Worm (Caenorhabditis elegans) whole organism, mixed stage, embryonic: ENCODE results near the gene T05A8.6.

Experiments
- M03D4.4 ChIP-seq: sonication (generic microtip); optimal IDR thresholded peaks from 2 replicates; lab custom pipeline; 2017; ENCODE audit warnings: mild to moderate bottlenecking, missing genetic modification characterization, missing compliant biosample characterization
- bed-3 ChIP-seq: fragments of 200-800 bp; sonication (Bioruptor generic); optimal IDR thresholded peaks from 3 replicates; lab custom pipeline; 2018; ENCODE audit warnings: mild to moderate bottlenecking, missing genetic modification characterization, moderate library complexity, missing compliant biosample characterization
- blmp-1 ChIP-seq: fragments of 150-350 bp; optimal IDR thresholded peaks from 2 replicates; lab custom pipeline; 2014; ENCODE audit warnings: missing biosample characterization, missing genetic modification characterization
- ceh-39 ChIP-seq: fragments of 150-350 bp; optimal IDR thresholded peaks from 2 replicates; lab custom pipeline; 2014; ENCODE audit warnings: missing biosample characterization, missing genetic modification characterization
- ceh-43 ChIP-seq: fragments of 200-800 bp; sonication (Bioruptor generic); optimal IDR thresholded peaks from 2 replicates; lab custom pipeline; 2018; ENCODE audit warnings: mild to moderate bottlenecking, missing genetic modification characterization, moderate library complexity, missing compliant biosample characterization
- ceh-83 ChIP-seq: fragments of 200-800 bp; sonication (Bioruptor generic); optimal IDR thresholded peaks from 2 replicates; lab custom pipeline; 2018; ENCODE audit warnings: mild to moderate bottlenecking, missing genetic modification characterization, missing compliant biosample characterization
- ces-1 ChIP-seq: fragments of 150-350 bp; optimal IDR thresholded peaks from 2 replicates; lab custom pipeline; 2014; ENCODE audit warnings: missing biosample characterization, missing genetic modification reagents, missing genetic modification characterization
- cnd-1 ChIP-seq: fragments of 200-800 bp; sonication (Bioruptor generic); optimal IDR thresholded peaks from 2 replicates; lab custom pipeline; 2018; ENCODE audit warnings: mild to moderate bottlenecking, missing genetic modification characterization, missing compliant biosample characterization
- drap-1 ChIP-seq: fragments of 200-800 bp; sonication (Bioruptor generic); optimal IDR thresholded peaks from 3 replicates; lab custom pipeline; 2018; ENCODE audit warnings: mild to moderate bottlenecking, missing genetic modification characterization, missing compliant biosample characterization
- elt-1 ChIP-seq: sonication (generic microtip); optimal IDR thresholded peaks from 2 replicates; lab custom pipeline; 2017; ENCODE audit warnings: missing genetic modification characterization, mild to moderate bottlenecking, missing compliant biosample characterization, antibody characterized with exemption, moderate library complexity, borderline replicate concordance; ENCODE audit not compliant: insufficient read depth
- elt-3 ChIP-seq: fragments of 150-350 bp; optimal IDR thresholded peaks from 2 replicates; lab custom pipeline; 2014; ENCODE audit warnings: missing biosample characterization, missing genetic modification characterization
- flh-1 ChIP-seq: fragments of 200-800 bp; sonication (Bioruptor generic); optimal IDR thresholded peaks from 2 replicates; lab custom pipeline; 2018; ENCODE audit warnings: mild to moderate bottlenecking, missing genetic modification characterization, moderate library complexity, missing compliant biosample characterization
- ham-2 ChIP-seq: fragments of 200-800 bp; sonication (Bioruptor generic); optimal IDR thresholded peaks from 2 replicates; lab custom pipeline; 2018; ENCODE audit warnings: mild to moderate bottlenecking, missing genetic modification characterization, missing compliant biosample characterization
- lin-13 ChIP-seq: fragments of 150-350 bp; optimal IDR thresholded peaks from 2 replicates; lab custom pipeline; 2014; ENCODE audit warnings: missing biosample characterization, missing genetic modification characterization
- lin-32 ChIP-seq: fragments of 200-800 bp; sonication (Bioruptor generic); optimal IDR thresholded peaks from 2 replicates; lab custom pipeline; 2018; ENCODE audit warnings: mild to moderate bottlenecking, missing genetic modification characterization, missing compliant biosample characterization
- lsy-2 ChIP-seq: fragments of 150-350 bp; optimal IDR thresholded peaks from 2 replicates; lab custom pipeline; 2014; ENCODE audit warnings: missing biosample characterization, missing genetic modification characterization
- mab-5 ChIP-seq: fragments of 150-350 bp; optimal IDR thresholded peaks from 2 replicates; lab custom pipeline; 2014; ENCODE audit warnings: missing biosample characterization, missing genetic modification characterization
- mep-1 ChIP-seq: fragments of 150-350 bp; optimal IDR thresholded peaks from 2 replicates; lab custom pipeline; 2017; ENCODE audit warnings: missing biosample characterization, missing genetic modification reagents, missing genetic modification characterization, inconsistent platforms
- mls-2 ChIP-seq: sonication (generic microtip); optimal IDR thresholded peaks from 2 replicates; lab custom pipeline; 2016; ENCODE audit warnings: mild to moderate bottlenecking, missing genetic modification characterization, moderate library complexity, missing compliant biosample characterization
- nhr-12 ChIP-seq: fragments of 150-350 bp; optimal IDR thresholded peaks from 2 replicates; lab custom pipeline; 2014; ENCODE audit warnings: missing biosample characterization, missing genetic modification characterization
- nhr-2 ChIP-seq: fragments of 150-350 bp; optimal IDR thresholded peaks from 2 replicates; lab custom pipeline; 2014; ENCODE audit warnings: missing biosample characterization, missing genetic modification characterization
- nhr-237 ChIP-seq: fragments of 150-350 bp; optimal IDR thresholded peaks from 2 replicates; lab custom pipeline; 2014; ENCODE audit warnings: missing biosample characterization, missing genetic modification characterization
- nhr-28 ChIP-seq: fragments of 150-350 bp; optimal IDR thresholded peaks from 2 replicates; lab custom pipeline; 2014; ENCODE audit warnings: missing biosample characterization, missing genetic modification characterization
- nhr-76 ChIP-seq: sonication (generic microtip); optimal IDR thresholded peaks from 2 replicates; lab custom pipeline; 2017; ENCODE audit warnings: missing biosample characterization, missing genetic modification characterization
- pha-4 ChIP-seq: fragments of 150-350 bp; optimal IDR thresholded peaks from 2 replicates; lab custom pipeline; 2018; ENCODE audit warnings: missing biosample characterization, missing genetic modification reagents, missing genetic modification characterization
- sem-2 ChIP-seq: fragments of 200-800 bp; sonication (Bioruptor generic); optimal IDR thresholded peaks from 2 replicates; lab custom pipeline; 2018; ENCODE audit warnings: mild to moderate bottlenecking, missing genetic modification characterization, missing compliant biosample characterization
- snpc-4 ChIP-seq: fragments of 150-350 bp; optimal IDR thresholded peaks from 2 replicates; lab custom pipeline; 2014; ENCODE audit warnings: missing biosample characterization, missing genetic modification characterization
- sptf-1 ChIP-seq: sonication (generic microtip); optimal IDR thresholded peaks from 2 replicates; lab custom pipeline; 2017; ENCODE audit warnings: mild to moderate bottlenecking, missing genetic modification characterization, moderate library complexity, missing compliant biosample characterization
- tbx-8 ChIP-seq: fragments of 200-800 bp; sonication (Bioruptor generic); optimal IDR thresholded peaks from 2 replicates; lab custom pipeline; 2018; ENCODE audit warnings: mild to moderate bottlenecking, missing genetic modification characterization, moderate library complexity, missing compliant biosample characterization
- unc-120 ChIP-seq: sonication (generic microtip); optimal IDR thresholded peaks from 2 replicates; lab custom pipeline; 2017; ENCODE audit warnings: missing genetic modification characterization, missing compliant biosample characterization; ENCODE audit not compliant: poor library complexity, severe bottlenecking
- unc-39 ChIP-seq: fragments of 150-350 bp; optimal IDR thresholded peaks from 2 replicates; lab custom pipeline; 2014; ENCODE audit warnings: missing biosample characterization, missing genetic modification characterization
- unc-62 ChIP-seq: fragments of 150-350 bp; optimal IDR thresholded peaks from 2 replicates; lab custom pipeline; 2014; ENCODE audit warnings: missing biosample characterization, missing genetic modification reagents, missing genetic modification characterization
- zip-8 ChIP-seq: fragments of 150-350 bp; optimal IDR thresholded peaks from 2 replicates; lab custom pipeline; 2014; ENCODE audit warnings: missing biosample characterization, missing genetic modification characterization
- ztf-11 ChIP-seq: fragments of 150-350 bp; optimal IDR thresholded peaks from 2 replicates; lab custom pipeline; 2014; ENCODE audit warnings: missing biosample characterization, missing genetic modification characterization

T05A8.6 gene

DNA sequence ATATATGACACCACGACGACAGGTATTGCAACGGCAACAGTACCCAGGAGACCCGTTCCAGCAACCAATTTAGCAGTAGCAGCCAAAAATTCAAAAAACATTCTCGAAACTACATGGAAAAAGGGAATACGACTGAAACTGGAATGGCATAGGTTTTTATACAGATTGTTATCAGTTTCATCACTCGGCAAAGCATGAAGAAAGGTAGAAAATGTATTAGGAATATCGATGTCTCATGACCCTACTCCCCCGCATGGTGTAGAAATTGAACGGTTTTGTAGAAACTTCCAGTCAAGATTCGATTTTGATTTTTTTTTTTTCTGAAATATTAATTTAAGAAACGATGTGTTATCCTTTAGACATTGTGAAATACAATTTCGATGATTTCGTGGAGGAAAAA lies 28.6 kb downstream of the T05A8.6 start, which contains the start of gene T05A8.2:
T05A8.2 (minus strand) TSS at position 101 of the 400 bp plus-strand sequence.
- TF ChIP-seq unc-120 (tag; lab: Kevin White, UChicago) (no peak), nhr-2 (tag; lab: Kevin White, UChicago) (no peak), bed-3 (no peak), drap-1 (GFP tag; lab: Kevin White, UChicago) (no peak), ceh-43 (GFP tag; lab: Kevin White, UChicago) (no peak), unc-39 (tag; lab: Kevin White, UChicago) (no peak), elt-1 (tag; lab: Kevin White, UChicago) (no peak), nhr-76 (tag; lab: Kevin White, UChicago) (no peak), pha-4 (tag; lab: Kevin White, UChicago) (no peak), M03D4.4 (no peak), blmp-1 (tag; lab: Kevin White, UChicago) (no peak), lin-13 (tag; lab: Kevin White, UChicago) (no peak), sptf-1 (no peak), ceh-39 (no peak), elt-3 (tag; lab: Kevin White, UChicago) (no peak), nhr-12 (tag; lab: Kevin White, UChicago) (no peak), lsy-2 (tag; lab: Kevin White, UChicago) (no peak), nhr-237 (tag; lab: Kevin White, UChicago) (no peak), unc-62 (GFP tag; lab: Kevin White, UChicago) (no peak)

DNA sequence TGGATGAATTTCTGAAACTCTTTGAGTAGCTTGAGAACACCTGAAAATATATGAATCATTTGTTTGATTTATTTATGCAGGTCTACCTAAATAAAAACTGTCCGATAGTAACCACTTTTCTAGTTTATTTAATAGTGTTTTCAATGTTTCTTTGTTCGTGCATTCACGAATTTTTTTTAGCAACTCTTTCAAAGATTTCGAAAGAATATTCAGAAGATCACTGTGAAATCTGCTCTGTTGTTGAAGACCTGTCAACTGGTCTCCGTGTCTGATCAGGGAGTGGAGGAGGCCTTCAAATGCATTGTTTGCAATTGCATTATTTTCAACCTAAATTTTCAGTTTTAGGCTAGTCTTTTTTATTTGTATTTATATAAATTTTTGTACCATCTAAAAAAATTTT lies 29.6 kb downstream of the T05A8.6 start, which contains the start of gene T05A8.1:
T05A8.1 (minus strand) TSS at position 101 of the 400 bp plus-strand sequence.
- no peak for TF ChIP-seq snpc-4
- TF ChIP-seq ceh-43 (GFP tag; lab: Kevin White, UChicago): no peak
- TF ChIP-seq tbx-8 (GFP tag; lab: Kevin White, UChicago): no peak
- no peak for TF ChIP-seq lin-13 (tag; lab: Kevin White, UChicago)
- no peak for TF ChIP-seq nhr-28
- no peak for TF ChIP-seq elt-3 (tag; lab: Kevin White, UChicago)
- TF ChIP-seq nhr-76 (tag; lab: Kevin White, UChicago): no peak
- no peak for TF ChIP-seq mls-2 (tag; lab: Kevin White, UChicago)
- no peak for TF ChIP-seq unc-120 (tag; lab: Kevin White, UChicago)
- TF ChIP-seq lin-32 (GFP tag; lab: Kevin White, UChicago): no peak
- no peak for TF ChIP-seq ham-2 (GFP tag; lab: Kevin White, UChicago)
- no peak for TF ChIP-seq sem-2 (GFP tag; lab: Kevin White, UChicago)
- TF ChIP-seq cnd-1 (tag; lab: Kevin White, UChicago): no peak
- no peak for TF ChIP-seq sptf-1
- no peak for TF ChIP-seq mab-5 (tag; lab: Kevin White, UChicago)
- no peak for TF ChIP-seq zip-8
- TF ChIP-seq unc-39 (tag; lab: Kevin White, UChicago): no peak
- no peak for TF ChIP-seq bed-3
- TF ChIP-seq, all 35 proteins: peak for 0

- TF ChIP-seq ceh-39: no peak
- no peak for TF ChIP-seq unc-120 (tag; lab: Kevin White, UChicago)
- no peak for TF ChIP-seq sptf-1
- no peak for TF ChIP-seq nhr-12 (tag; lab: Kevin White, UChicago)
- no peak for TF ChIP-seq unc-39 (tag; lab: Kevin White, UChicago)
- no peak for TF ChIP-seq ham-2 (GFP tag; lab: Kevin White, UChicago)
- no peak for TF ChIP-seq bed-3
- TF ChIP-seq ztf-11 (tag; lab: Kevin White, UChicago): no peak
- TF ChIP-seq lin-32 (GFP tag; lab: Kevin White, UChicago): no peak
- no peak for TF ChIP-seq lin-13 (tag; lab: Kevin White, UChicago)
- TF ChIP-seq, all 35 proteins: peak for 0
These were observed 31.6 kb downstream of the T05A8.6 start, which contains the start of gene Y47G7B.2 for ce11 chrII:2707872-2708271. TSS of gene Y47G7B.2 (minus strand) at chrII:2708014.

ce11 chrII:2705200-2705599 lies 34.3 kb downstream of the T05A8.6 start, which contains the start of gene srh-128:
TSS of gene srh-128 (minus strand) at chrII:2705300.
- TF ChIP-seq mab-5 (tag; lab: Kevin White, UChicago): no peak
- TF ChIP-seq lin-13 (tag; lab: Kevin White, UChicago): no peak
- TF ChIP-seq flh-1 (GFP tag; lab: Kevin White, UChicago): no peak
- no peak for TF ChIP-seq nhr-12 (tag; lab: Kevin White, UChicago)
- TF ChIP-seq ceh-83 (GFP tag; lab: Kevin White, UChicago): no peak
- no peak for TF ChIP-seq nhr-237 (tag; lab: Kevin White, UChicago)
- TF ChIP-seq unc-39 (tag; lab: Kevin White, UChicago): no peak
- no peak for TF ChIP-seq ceh-39
- no peak for TF ChIP-seq ces-1 (GFP tag; lab: Kevin White, UChicago)
- no peak for TF ChIP-seq ham-2 (GFP tag; lab: Kevin White, UChicago)
- no peak for TF ChIP-seq bed-3
- no peak for TF ChIP-seq mep-1 (tag; lab: Kevin White, UChicago)
- TF ChIP-seq lin-32 (GFP tag; lab: Kevin White, UChicago): no peak
